Worm (Caenorhabditis elegans) whole organism, early embryonic: ENCODE data around the gene ssr-2.

Experiments used
- aly-1 ChIP-seq: sonication (generic microtip); optimal IDR thresholded peaks from 2 replicates; lab custom pipeline; 2016; ENCODE audit warnings: missing genetic modification characterization, missing compliant biosample characterization
- ama-1 ChIP-seq: fragments of 150-350 bp; optimal IDR thresholded peaks from 2 replicates; lab custom pipeline; 2014
- ceh-13 ChIP-seq: fragments of 200-800 bp; sonication (Bioruptor generic); optimal IDR thresholded peaks from 2 replicates; lab custom pipeline; 2018; ENCODE audit warnings: mild to moderate bottlenecking, missing genetic modification characterization, missing compliant biosample characterization
- hmbx-1 ChIP-seq: sonication (generic microtip); optimal IDR thresholded peaks from 2 replicates; lab custom pipeline; 2016; ENCODE audit warnings: mild to moderate bottlenecking, missing genetic modification characterization, missing compliant biosample characterization
- hmg-4 ChIP-seq: fragments of 200-800 bp; sonication (Bioruptor generic); optimal IDR thresholded peaks from 2 replicates; lab custom pipeline; 2018; ENCODE audit warnings: mild to moderate bottlenecking, missing genetic modification characterization, missing compliant biosample characterization
- scrt-1 ChIP-seq: fragments of 200-800 bp; sonication (Bioruptor generic); IDR thresholded peaks from 2 replicates; pipeline ENCODE4 v1.3.6; 2022; ENCODE audit warnings: missing genetic modification characterization, missing compliant biosample characterization
- sea-1 ChIP-seq: fragments of 200-800 bp; sonication (Bioruptor generic); conservative IDR thresholded peaks from 2 replicates; pipeline ENCODE4 v1.3.6; 2022; ENCODE audit warnings: missing genetic modification characterization, missing compliant biosample characterization
- tbx-11 ChIP-seq: fragments of 200-800 bp; sonication (Bioruptor generic); IDR thresholded peaks from 2 replicates; pipeline ENCODE4 v1.3.6; 2022; ENCODE audit warnings: missing genetic modification characterization, missing compliant biosample characterization
- tbx-37 ChIP-seq: fragments of 200-800 bp; sonication (Bioruptor generic); conservative IDR thresholded peaks from 2 replicates; pipeline ENCODE4 v1.3.6; 2022; ENCODE audit warnings: missing genetic modification reagents, missing genetic modification characterization, missing compliant biosample characterization
- tra-4 ChIP-seq: sonication (generic microtip); optimal IDR thresholded peaks from 2 replicates; lab custom pipeline; 2017; ENCODE audit warnings: missing genetic modification characterization, missing compliant biosample characterization

- TF ChIP-seq ama-1 (lab: Kevin White, UChicago): no peak
- TF ChIP-seq scrt-1 (GFP tag; lab: Robert Waterston, UW): 0 out of 2 replicates have a peak, but pooled peaks have one; percentile 25
- TF ChIP-seq tbx-11 (GFP tag; lab: Robert Waterston, UW): no peak
- TF ChIP-seq hmbx-1 (tag; lab: Kevin White, UChicago): no peak
- TF ChIP-seq tra-4: no peak
- no peak; the same call in 1 of the 2 replicates for TF ChIP-seq tbx-37 (GFP tag; lab: Robert Waterston, UW)
- peak; percentile 32 for TF ChIP-seq hmg-4 (GFP tag; lab: Kevin White, UChicago)
- no peak for TF ChIP-seq sea-1 (GFP tag; lab: Robert Waterston, UW)
- no peak for TF ChIP-seq aly-1
- TF ChIP-seq ceh-13 (GFP tag; lab: Kevin White, UChicago): no peak
These were observed 34.0 kb downstream of the ssr-2 start for ce11 chrX:2793527-2793926.
